Worm (Caenorhabditis elegans) whole organism, L2 larva: ENCODE results near the gene sma-6.

Experiments
- C34F6.9 ChIP-seq: fragments of 150-350 bp; optimal IDR thresholded peaks from 2 replicates; lab custom pipeline; 2014; ENCODE audit warnings: missing biosample characterization, missing genetic modification characterization
- F13H6.1 ChIP-seq: sonication (generic microtip); optimal IDR thresholded peaks from 2 replicates; lab custom pipeline; 2016; ENCODE audit warnings: missing genetic modification characterization, missing compliant biosample characterization
- R02D3.7 ChIP-seq: fragments of 150-350 bp; optimal IDR thresholded peaks from 2 replicates; lab custom pipeline; 2014; ENCODE audit warnings: missing biosample characterization, missing genetic modification characterization
- Y55F3AM.14 ChIP-seq: fragments of 200-800 bp; sonication (Bioruptor generic); optimal IDR thresholded peaks from 2 replicates; lab custom pipeline; 2018; ENCODE audit warnings: mild to moderate bottlenecking, missing genetic modification characterization, missing compliant biosample characterization
- ZK546.5 ChIP-seq: sonication (generic microtip); optimal IDR thresholded peaks from 2 replicates; lab custom pipeline; 2017; ENCODE audit warnings: missing biosample characterization, missing genetic modification characterization
- alr-1 ChIP-seq: fragments of 150-350 bp; optimal IDR thresholded peaks from 2 replicates; lab custom pipeline; 2014; ENCODE audit warnings: missing biosample characterization, missing genetic modification characterization
- aly-2 ChIP-seq: fragments of 150-350 bp; optimal IDR thresholded peaks from 2 replicates; lab custom pipeline; 2014; ENCODE audit warnings: missing biosample characterization, missing genetic modification characterization
- ama-1 ChIP-seq: fragments of 150-350 bp; optimal IDR thresholded peaks from 2 replicates; lab custom pipeline; 2018; ENCODE audit warnings: inconsistent platforms
- blmp-1 ChIP-seq: sonication (generic microtip); optimal IDR thresholded peaks from 2 replicates; lab custom pipeline; 2017; ENCODE audit warnings: missing genetic modification characterization, mild to moderate bottlenecking, missing compliant biosample characterization, antibody characterized with exemption, moderate library complexity; ENCODE audit not compliant: insufficient read depth
- ceh-16 ChIP-seq: fragments of 150-350 bp; optimal IDR thresholded peaks from 2 replicates; lab custom pipeline; 2014; ENCODE audit warnings: missing biosample characterization, missing genetic modification characterization
- ceh-82 ChIP-seq: fragments of 150-350 bp; optimal IDR thresholded peaks from 2 replicates; lab custom pipeline; 2014; ENCODE audit warnings: missing biosample characterization, missing genetic modification characterization
- crh-2 ChIP-seq: sonication (generic microtip); optimal IDR thresholded peaks from 2 replicates; lab custom pipeline; 2017; ENCODE audit warnings: missing biosample characterization, missing genetic modification characterization
- dmd-4 ChIP-seq: sonication (generic microtip); optimal IDR thresholded peaks from 2 replicates; lab custom pipeline; 2017; ENCODE audit warnings: missing biosample characterization, missing genetic modification characterization
- egl-27 ChIP-seq: sonication (generic microtip); optimal IDR thresholded peaks from 3 replicates; lab custom pipeline; 2017; ENCODE audit warnings: missing biosample characterization, missing genetic modification reagents, missing genetic modification characterization
- elt-1 ChIP-seq: fragments of 150-350 bp; optimal IDR thresholded peaks from 2 replicates; lab custom pipeline; 2014; ENCODE audit warnings: missing biosample characterization, missing genetic modification characterization
- elt-3 ChIP-seq: sonication (generic microtip); optimal IDR thresholded peaks from 2 replicates; lab custom pipeline; 2017; ENCODE audit warnings: missing biosample characterization, missing genetic modification characterization
- fos-1 ChIP-seq: fragments of 150-350 bp; optimal IDR thresholded peaks from 2 replicates; lab custom pipeline; 2014; ENCODE audit warnings: missing biosample characterization, missing genetic modification characterization
- gmeb-1 ChIP-seq: fragments of 150-350 bp; optimal IDR thresholded peaks from 2 replicates; lab custom pipeline; 2014; ENCODE audit warnings: missing biosample characterization, missing genetic modification characterization
- lin-11 ChIP-seq: fragments of 150-350 bp; sonication (generic microtip); optimal IDR thresholded peaks from 2 replicates; lab custom pipeline; 2014; ENCODE audit warnings: missing biosample characterization, missing genetic modification characterization, inconsistent platforms, mixed read lengths
- lin-13 ChIP-seq: fragments of 150-350 bp; optimal IDR thresholded peaks from 2 replicates; lab custom pipeline; 2014; ENCODE audit warnings: missing biosample characterization, missing genetic modification reagents, missing genetic modification characterization
- lin-39 ChIP-seq: fragments of 150-350 bp; optimal IDR thresholded peaks from 2 replicates; lab custom pipeline; 2014; ENCODE audit warnings: missing biosample characterization, missing genetic modification reagents, missing genetic modification characterization
- lsy-2 ChIP-seq, 2 experiments: fragments of 150-350 bp in 1 of 2; sonication (generic microtip) in 1 of 2; optimal IDR thresholded peaks; 2 replicates each; lab custom pipeline; 2014 to 2017; ENCODE audit warnings: missing biosample characterization in 2 of 2, missing genetic modification characterization in 2 of 2
- mab-5 ChIP-seq: fragments of 150-350 bp; optimal IDR thresholded peaks from 2 replicates; lab custom pipeline; 2014; ENCODE audit warnings: missing biosample characterization, missing genetic modification characterization
- mbf-1 ChIP-seq: sonication (generic microtip); optimal IDR thresholded peaks from 2 replicates; lab custom pipeline; 2017; ENCODE audit warnings: missing biosample characterization, missing genetic modification characterization
- mdl-1 ChIP-seq, 2 experiments: fragments of 150-350 bp in 1 of 2; sonication (generic microtip) in 1 of 2; optimal IDR thresholded peaks; 2 replicates each; lab custom pipeline; 2017; ENCODE audit warnings: missing biosample characterization in 2 of 2, missing genetic modification characterization in 2 of 2
- nhr-10 ChIP-seq: sonication (generic microtip); optimal IDR thresholded peaks from 2 replicates; lab custom pipeline; 2017; ENCODE audit warnings: missing biosample characterization, missing genetic modification characterization
- nhr-11 ChIP-seq: fragments of 150-350 bp; optimal IDR thresholded peaks from 2 replicates; lab custom pipeline; 2014; ENCODE audit warnings: missing biosample characterization, missing genetic modification characterization
- nhr-12 ChIP-seq: fragments of 150-350 bp; optimal IDR thresholded peaks from 2 replicates; lab custom pipeline; 2014; ENCODE audit warnings: missing biosample characterization, missing genetic modification characterization
- nhr-129 ChIP-seq: fragments of 150-350 bp; optimal IDR thresholded peaks from 2 replicates; lab custom pipeline; 2014; ENCODE audit warnings: missing biosample characterization, missing genetic modification characterization
- nhr-21 ChIP-seq: fragments of 150-350 bp; optimal IDR thresholded peaks from 2 replicates; lab custom pipeline; 2014; ENCODE audit warnings: missing biosample characterization, missing genetic modification characterization
- nhr-23 ChIP-seq: fragments of 150-350 bp; optimal IDR thresholded peaks from 2 replicates; lab custom pipeline; 2014; ENCODE audit warnings: missing biosample characterization, missing genetic modification reagents, missing genetic modification characterization
- nhr-237 ChIP-seq: fragments of 150-350 bp; optimal IDR thresholded peaks from 2 replicates; lab custom pipeline; 2014; ENCODE audit warnings: missing biosample characterization, missing genetic modification characterization
- nhr-25 ChIP-seq: fragments of 150-350 bp; sonication (generic microtip); optimal IDR thresholded peaks from 3 replicates; lab custom pipeline; 2014; ENCODE audit warnings: missing biosample characterization, missing genetic modification characterization
- nhr-6 ChIP-seq: fragments of 150-350 bp; optimal IDR thresholded peaks from 2 replicates; lab custom pipeline; 2014; ENCODE audit warnings: missing biosample characterization, missing genetic modification characterization
- nhr-77 ChIP-seq: fragments of 150-350 bp; optimal IDR thresholded peaks from 2 replicates; lab custom pipeline; 2014; ENCODE audit warnings: missing biosample characterization, missing genetic modification characterization
- peb-1 ChIP-seq: fragments of 150-350 bp; optimal IDR thresholded peaks from 2 replicates; lab custom pipeline; 2014; ENCODE audit warnings: missing biosample characterization, missing genetic modification characterization
- sem-4 ChIP-seq: fragments of 150-350 bp; optimal IDR thresholded peaks from 2 replicates; lab custom pipeline; 2014; ENCODE audit warnings: missing biosample characterization, missing genetic modification reagents, missing genetic modification characterization
- skn-1 ChIP-seq: sonication (generic microtip); optimal IDR thresholded peaks from 2 replicates; lab custom pipeline; 2017; ENCODE audit warnings: missing biosample characterization, missing genetic modification characterization
- sma-3 ChIP-seq: sonication (generic microtip); optimal IDR thresholded peaks from 2 replicates; lab custom pipeline; 2016; ENCODE audit warnings: missing genetic modification reagents, missing genetic modification characterization, missing compliant biosample characterization
- sma-9 ChIP-seq, 2 experiments: fragments of 150-350 bp in 1 of 2; sonication (generic microtip) in 1 of 2; optimal IDR thresholded peaks; 2 replicates each; lab custom pipeline; 2014 to 2016; ENCODE audit warnings: missing genetic modification characterization in 2 of 2, mild to moderate bottlenecking in 1 of 2, missing biosample characterization in 1 of 2, missing compliant biosample characterization in 1 of 2, missing genetic modification reagents in 1 of 2, moderate library complexity in 1 of 2
- snpc-4 ChIP-seq: fragments of 150-350 bp; optimal IDR thresholded peaks from 2 replicates; lab custom pipeline; 2014; ENCODE audit warnings: missing biosample characterization, missing genetic modification characterization
- unc-39 ChIP-seq: fragments of 150-350 bp; optimal IDR thresholded peaks from 2 replicates; lab custom pipeline; 2014; ENCODE audit warnings: missing biosample characterization, missing genetic modification characterization
- unc-55 ChIP-seq: fragments of 150-350 bp; sonication (generic microtip); optimal IDR thresholded peaks from 3 replicates; lab custom pipeline; 2014; ENCODE audit warnings: missing biosample characterization, missing genetic modification reagents, missing genetic modification characterization
- unc-62 ChIP-seq: fragments of 150-350 bp; optimal IDR thresholded peaks from 2 replicates; lab custom pipeline; 2014; ENCODE audit warnings: missing biosample characterization, missing genetic modification reagents, missing genetic modification characterization
- zag-1 ChIP-seq: fragments of 150-350 bp; optimal IDR thresholded peaks from 2 replicates; lab custom pipeline; 2014; ENCODE audit warnings: missing biosample characterization, missing genetic modification characterization
- ztf-1 ChIP-seq: fragments of 200-800 bp; sonication (Bioruptor generic); conservative IDR thresholded peaks from 2 replicates; pipeline ENCODE4 v1.3.6; 2022; ENCODE audit warnings: missing genetic modification characterization, missing compliant biosample characterization
- ztf-11 ChIP-seq: sonication (generic microtip); optimal IDR thresholded peaks from 2 replicates; lab custom pipeline; 2017; ENCODE audit warnings: missing biosample characterization, missing genetic modification characterization
- ztf-4 ChIP-seq: fragments of 150-350 bp; optimal IDR thresholded peaks from 2 replicates; lab custom pipeline; 2014; ENCODE audit warnings: missing biosample characterization, missing genetic modification characterization

The sma-6 gene

ce11 chrII:6331222-6331830, 7.0 kb downstream of the sma-6 start, which contains the start of gene set-4:
TSS of gene set-4 (minus strand) at chrII:6331341.
- TF ChIP-seq lsy-2 (tag; optimal IDR thresholded peaks at IDR 0.05; lab: Kevin White, UChicago) (peak; percentile 90 to 95), lin-11 (peak; percentile 89), snpc-4 (peak; percentile 88), fos-1 (peak; percentile 96), lin-39 (no peak), ztf-1 (GFP tag; lab: Robert Waterston, UW) (no peak), sem-4 (tag; lab: Kevin White, UChicago) (peak; percentile 93), sma-3 (GFP tag; lab: Kevin White, UChicago) (peak; percentile 91), nhr-21 (tag; lab: Kevin White, UChicago) (peak; percentile 87), nhr-25 (tag; lab: Kevin White, UChicago) (peak; percentile 92), elt-1 (tag; lab: Kevin White, UChicago) (no peak), R02D3.7 (tag; lab: Kevin White, UChicago) (peak; percentile 50), Y55F3AM.14 (GFP tag; lab: Kevin White, UChicago) (peak; percentile 78), aly-2 (no peak), elt-3 (tag; lab: Kevin White, UChicago) (no peak), nhr-11 (no peak), nhr-129 (tag; lab: Kevin White, UChicago) (peak; percentile 96), egl-27 (peak; percentile 85), ama-1 (lab: Kevin White, UChicago) (peak; percentile 26), sma-9 (GFP tag; optimal IDR thresholded peaks at IDR 0.05; lab: Kevin White, UChicago) (peak; percentile 92), sma-9 (tag; optimal IDR thresholded peaks at IDR 0.05; lab: Kevin White, UChicago) (no peak), nhr-237 (tag; lab: Kevin White, UChicago) (peak; percentile 20), unc-62 (GFP tag; lab: Kevin White, UChicago) (peak; percentile 59), dmd-4 (tag; lab: Kevin White, UChicago) (no peak), blmp-1 (tag; lab: Kevin White, UChicago) (peak; percentile 54), ceh-16 (tag; lab: Kevin White, UChicago) (peak; percentile 91), C34F6.9 (tag; lab: Kevin White, UChicago) (peak; percentile 98), nhr-12 (tag; lab: Kevin White, UChicago) (no peak), nhr-23 (tag; lab: Kevin White, UChicago) (no peak), mbf-1 (tag; lab: Kevin White, UChicago) (no peak), gmeb-1 (tag; lab: Kevin White, UChicago) (peak; percentile 90), alr-1 (tag; lab: Kevin White, UChicago) (no peak), peb-1 (tag; lab: Kevin White, UChicago) (no peak), lin-13 (peak; percentile 93), ztf-11 (tag; lab: Kevin White, UChicago) (peak; percentile 61), nhr-10 (tag; lab: Kevin White, UChicago) (peak; percentile 78), skn-1 (tag; lab: Kevin White, UChicago) (no peak), zag-1 (peak; percentile 72), unc-39 (tag; lab: Kevin White, UChicago) (no peak), unc-55 (GFP tag; lab: Kevin White, UChicago) (peak; percentile 96), mab-5 (peak; percentile 84), crh-2 (tag; lab: Kevin White, UChicago) (peak; percentile 97), F13H6.1 (tag; lab: Kevin White, UChicago) (peak; percentile 92), nhr-77 (tag; lab: Kevin White, UChicago) (peak; percentile 68), ceh-82 (tag; lab: Kevin White, UChicago) (peak; percentile 68), nhr-6 (peak; percentile 85), ztf-4 (peak; percentile 90), mdl-1 (tag; optimal IDR thresholded peaks at IDR 0.05; lab: Kevin White, UChicago) (peak; percentile 18 to 91), ZK546.5 (tag; lab: Kevin White, UChicago) (peak; percentile 27)
